Fruit fly (Drosophila melanogaster) whole organism, embryonic: ENCODE measurements around the gene Chchd2.
A peak's percentile ranks its signal among the peaks of the same experiment; 100 is the strongest.

ENCODE experiments used
- Aef1 ChIP-seq: fragments of 200-800 bp; sonication (Bioruptor generic); IDR thresholded peaks from 3 replicates; pipeline ENCODE4 v1.3.6; 2022; ENCODE audit warnings: missing biosample characterization, missing genetic modification characterization
- Atf-2 ChIP-seq: fragments of 200-800 bp; sonication (Bioruptor generic); optimal IDR thresholded peaks from 2 replicates; lab custom pipeline; 2016; ENCODE audit warnings: missing biosample characterization, missing genetic modification characterization
- B-H2 ChIP-seq: fragments of 200-800 bp; sonication (Bioruptor generic); optimal IDR thresholded peaks from 2 replicates; lab custom pipeline; 2018; ENCODE audit warnings: missing biosample characterization, mild to moderate bottlenecking, missing genetic modification characterization
- CG14860 ChIP-seq: fragments of 200-800 bp; sonication (Bioruptor generic); IDR thresholded peaks from 3 replicates; pipeline ENCODE4 v1.3.6; 2022; ENCODE audit warnings: missing biosample characterization, missing genetic modification characterization; ENCODE audit not compliant: partially characterized antibody
- CG15073 ChIP-seq: fragments of 200-800 bp; sonication (Bioruptor generic); optimal IDR thresholded peaks from 2 replicates; lab custom pipeline; 2016; ENCODE audit warnings: missing biosample characterization, missing genetic modification characterization
- CG15479 ChIP-seq: fragments of 200-800 bp; sonication (Bioruptor generic); optimal IDR thresholded peaks from 3 replicates; lab custom pipeline; 2019; ENCODE audit warnings: missing biosample characterization, mild to moderate bottlenecking, missing genetic modification characterization, moderate library complexity
- CG16813 ChIP-seq: fragments of 200-800 bp; sonication (Bioruptor generic); IDR thresholded peaks from 3 replicates; pipeline ENCODE4 v1.3.6; 2022; ENCODE audit warnings: missing biosample characterization, missing genetic modification characterization; ENCODE audit not compliant: partially characterized antibody
- CG17359 ChIP-seq: fragments of 200-800 bp; sonication (Bioruptor generic); optimal IDR thresholded peaks from 3 replicates; lab custom pipeline; 2018; ENCODE audit warnings: missing biosample characterization, mild to moderate bottlenecking, missing genetic modification characterization, moderate library complexity
- CG17802 ChIP-seq: fragments of 200-800 bp; sonication (Bioruptor generic); optimal IDR thresholded peaks from 2 replicates; lab custom pipeline; 2018; ENCODE audit warnings: missing biosample characterization, mild to moderate bottlenecking, missing genetic modification characterization, moderate library complexity
- CG18011 ChIP-seq: fragments of 200-800 bp; sonication (Bioruptor generic); optimal IDR thresholded peaks from 2 replicates; lab custom pipeline; 2017; ENCODE audit warnings: missing biosample characterization, missing genetic modification characterization, mild to moderate bottlenecking, moderate library complexity, missing genotype
- CG2120 ChIP-seq: fragments of 200-800 bp; sonication (Bioruptor generic); optimal IDR thresholded peaks from 3 replicates; lab custom pipeline; 2016; ENCODE audit warnings: missing biosample characterization, missing genetic modification characterization
- CG2129 ChIP-seq: fragments of 200-800 bp; sonication (Bioruptor generic); IDR thresholded peaks from 2 replicates; pipeline ENCODE4 v1.3.6; 2022; ENCODE audit warnings: missing biosample characterization, missing genetic modification characterization; ENCODE audit not compliant: partially characterized antibody
- CG2678 ChIP-seq: fragments of 200-800 bp; sonication (Bioruptor generic); optimal IDR thresholded peaks from 3 replicates; lab custom pipeline; 2019; ENCODE audit warnings: missing biosample characterization, mild to moderate bottlenecking, missing genetic modification characterization, moderate library complexity
- CG31365 ChIP-seq: fragments of 200-800 bp; sonication (Bioruptor generic); optimal IDR thresholded peaks from 2 replicates; lab custom pipeline; 2018; ENCODE audit warnings: missing biosample characterization, mild to moderate bottlenecking, missing genetic modification characterization
- CG34224 ChIP-seq: fragments of 200-800 bp; sonication (Bioruptor generic); IDR thresholded peaks from 3 replicates; pipeline ENCODE4 v1.3.6; 2022; ENCODE audit warnings: missing biosample characterization, missing genetic modification characterization; ENCODE audit not compliant: partially characterized antibody
- CG9817 ChIP-seq: fragments of 200-800 bp; sonication (Bioruptor generic); optimal IDR thresholded peaks from 2 replicates; lab custom pipeline; 2018; ENCODE audit warnings: missing biosample characterization, mild to moderate bottlenecking, missing genetic modification characterization, moderate library complexity
- HLH4C ChIP-seq: fragments of 200-800 bp; sonication (Bioruptor generic); IDR thresholded peaks from 3 replicates; pipeline ENCODE4 v1.3.6; 2022; ENCODE audit warnings: missing biosample characterization, missing genetic modification characterization; ENCODE audit not compliant: partially characterized antibody
- Hand ChIP-seq: fragments of 200-800 bp; sonication (Bioruptor generic); optimal IDR thresholded peaks from 2 replicates; lab custom pipeline; 2017; ENCODE audit warnings: mild to moderate bottlenecking, missing biosample characterization, missing genetic modification reagents, missing genetic modification characterization
- Jarid2 ChIP-seq: fragments of 200-800 bp; sonication (Bioruptor generic); optimal IDR thresholded peaks from 3 replicates; lab custom pipeline; 2017; ENCODE audit warnings: mild to moderate bottlenecking, missing biosample characterization, missing genetic modification reagents, missing genetic modification characterization
- Lhr ChIP-seq: fragments of 200-800 bp; sonication (Bioruptor generic); optimal IDR thresholded peaks from 3 replicates; lab custom pipeline; 2017; ENCODE audit warnings: mild to moderate bottlenecking, missing biosample characterization, missing genetic modification reagents, missing genetic modification characterization
- Lim3 ChIP-seq: fragments of 200-800 bp; sonication (Bioruptor generic); IDR thresholded peaks from 2 replicates; pipeline ENCODE4 v1.3.6; 2022; ENCODE audit warnings: missing biosample characterization, missing genetic modification characterization
- Scr ChIP-seq: fragments of 200-800 bp; sonication (Bioruptor generic); IDR thresholded peaks from 2 replicates; pipeline ENCODE4 v1.3.6; 2022; ENCODE audit warnings: missing biosample characterization, missing genetic modification characterization; ENCODE audit not compliant: partially characterized antibody
- Sry-δ ChIP-seq: fragments of 200-800 bp; sonication (Bioruptor generic); optimal IDR thresholded peaks from 2 replicates; lab custom pipeline; 2016; ENCODE audit warnings: missing biosample characterization, missing genetic modification characterization
- ac ChIP-seq: fragments of 200-800 bp; sonication (Bioruptor generic); optimal IDR thresholded peaks from 3 replicates; lab custom pipeline; 2017; ENCODE audit warnings: missing biosample characterization, mild to moderate bottlenecking, missing genetic modification characterization
- aop ChIP-seq: fragments of 200-800 bp; sonication (Bioruptor generic); IDR thresholded peaks from 2 replicates; pipeline ENCODE4 v1.3.6; 2022; ENCODE audit warnings: missing biosample characterization, missing genetic modification characterization
- ash1 ChIP-seq: fragments of 200-800 bp; sonication (Bioruptor generic); optimal IDR thresholded peaks from 2 replicates; lab custom pipeline; 2018; ENCODE audit warnings: missing biosample characterization, mild to moderate bottlenecking, missing genetic modification characterization
- ato ChIP-seq: fragments of 200-800 bp; sonication (Bioruptor generic); IDR thresholded peaks from 2 replicates; pipeline ENCODE4 v1.3.6; 2022; ENCODE audit warnings: missing biosample characterization, missing genetic modification characterization; ENCODE audit not compliant: partially characterized antibody
- bbx ChIP-seq: fragments of 200-800 bp; sonication (Bioruptor generic); IDR thresholded peaks from 2 replicates; pipeline ENCODE4 v1.3.6; 2022; ENCODE audit warnings: missing biosample characterization, missing genetic modification characterization; ENCODE audit not compliant: partially characterized antibody
- bigmax ChIP-seq: fragments of 200-800 bp; sonication (Bioruptor generic); optimal IDR thresholded peaks from 2 replicates; lab custom pipeline; 2018; ENCODE audit warnings: missing biosample characterization, mild to moderate bottlenecking, missing genetic modification characterization
- bsh ChIP-seq, 2 experiments: fragments of 200-800 bp; sonication (Bioruptor generic); optimal IDR thresholded peaks; 2 replicates each; lab custom pipeline; 2017 to 2018; ENCODE audit warnings: mild to moderate bottlenecking in 2 of 2, missing biosample characterization in 2 of 2, missing genetic modification characterization in 2 of 2, moderate library complexity in 1 of 2
- cad ChIP-seq: fragments of >200 bp; optimal IDR thresholded peaks from 2 replicates; lab custom pipeline; 2017; ENCODE audit warnings: missing biosample characterization, missing genetic modification characterization
- croc ChIP-seq: fragments of 200-800 bp; sonication (Bioruptor generic); conservative IDR thresholded peaks from 3 replicates; pipeline ENCODE4 v1.3.6; 2022; ENCODE audit warnings: missing biosample characterization, missing genetic modification characterization
- fd64A ChIP-seq: fragments of 200-800 bp; sonication (Bioruptor generic); optimal IDR thresholded peaks from 3 replicates; lab custom pipeline; 2018; ENCODE audit warnings: missing biosample characterization, mild to moderate bottlenecking, missing genetic modification characterization
- gce ChIP-seq: fragments of 200-800 bp; sonication (Bioruptor generic); IDR thresholded peaks from 3 replicates; pipeline ENCODE4 v1.3.6; 2022; ENCODE audit warnings: missing biosample characterization, missing genetic modification characterization
- ken ChIP-seq: fragments of 200-800 bp; sonication (Bioruptor generic); IDR thresholded peaks from 3 replicates; pipeline ENCODE4 v1.3.6; 2022; ENCODE audit warnings: missing biosample characterization, missing genetic modification characterization
- lab ChIP-seq: fragments of 200-800 bp; sonication (Bioruptor generic); optimal IDR thresholded peaks from 3 replicates; lab custom pipeline; 2017; ENCODE audit warnings: missing biosample characterization, missing genetic modification characterization, mild to moderate bottlenecking, moderate library complexity, missing genetic modification reagents
- luna ChIP-seq: fragments of 200-800 bp; sonication (Bioruptor generic); optimal IDR thresholded peaks from 2 replicates; lab custom pipeline; 2016; ENCODE audit warnings: missing biosample characterization, missing genetic modification characterization
- nerfin-2 ChIP-seq: fragments of 200-800 bp; sonication (Bioruptor generic); IDR thresholded peaks from 2 replicates; pipeline ENCODE4 v1.3.6; 2022; ENCODE audit warnings: missing biosample characterization, missing genetic modification characterization; ENCODE audit not compliant: partially characterized antibody
- p53 ChIP-seq: fragments of 200-800 bp; sonication (Bioruptor generic); optimal IDR thresholded peaks from 2 replicates; lab custom pipeline; 2016; ENCODE audit warnings: missing biosample characterization, missing genetic modification characterization
- pb ChIP-seq: fragments of 200-800 bp; sonication (Bioruptor generic); optimal IDR thresholded peaks from 3 replicates; lab custom pipeline; 2016; ENCODE audit warnings: missing biosample characterization, missing genetic modification characterization
- seq ChIP-seq: fragments of 200-800 bp; sonication (Bioruptor generic); IDR thresholded peaks from 2 replicates; pipeline ENCODE4 v1.3.6; 2022; ENCODE audit warnings: missing biosample characterization, missing genetic modification characterization
- slou ChIP-seq: fragments of 200-800 bp; sonication (Bioruptor generic); optimal IDR thresholded peaks from 3 replicates; lab custom pipeline; 2016; ENCODE audit warnings: missing biosample characterization, missing genetic modification characterization
- tna ChIP-seq: fragments of 200-800 bp; sonication (Bioruptor generic); IDR thresholded peaks from 2 replicates; pipeline ENCODE4 v1.3.6; 2022; ENCODE audit warnings: missing biosample characterization, missing genetic modification characterization; ENCODE audit not compliant: partially characterized antibody
- toy ChIP-seq: fragments of 200-800 bp; sonication (Bioruptor generic); IDR thresholded peaks from 2 replicates; pipeline ENCODE4 v1.3.6; 2022; ENCODE audit warnings: missing biosample characterization, missing genetic modification characterization
- trem ChIP-seq: fragments of 200-800 bp; optimal IDR thresholded peaks from 3 replicates; lab custom pipeline; 2019; ENCODE audit warnings: missing biosample characterization, mild to moderate bottlenecking, missing genetic modification characterization, moderate library complexity
- ttk ChIP-seq: fragments of 200-800 bp; sonication (Bioruptor generic); IDR thresholded peaks from 2 replicates; pipeline ENCODE4 v2.1.2; 2022; ENCODE audit warnings: missing biosample characterization, missing genetic modification characterization
- unc-4 ChIP-seq: fragments of 200-800 bp; sonication (Bioruptor generic); IDR thresholded peaks from 2 replicates; pipeline ENCODE4 v1.3.6; 2022; ENCODE audit warnings: missing biosample characterization, missing genetic modification characterization; ENCODE audit not compliant: partially characterized antibody
- vnd ChIP-seq: fragments of 200-800 bp; sonication (Bioruptor generic); IDR thresholded peaks from 3 replicates; pipeline ENCODE4 v1.3.6; 2022; ENCODE audit warnings: missing biosample characterization, missing genetic modification characterization; ENCODE audit not compliant: partially characterized antibody
- vvl ChIP-seq: fragments of 200-800 bp; sonication (Bioruptor generic); IDR thresholded peaks from 2 replicates; pipeline ENCODE4 v1.3.6; 2022; ENCODE audit warnings: missing biosample characterization, missing genetic modification characterization

Chchd2 gene

dm6 chrX:17167304-17167703 is 18.5 kb downstream of the Chchd2 start:
- TF ChIP-seq CG14860 (GFP tag; lab: Robert Waterston, UW): peak; percentile 54; the same call in 2 of the 3 replicates
- no peak for TF ChIP-seq CG15073 (GFP tag; lab: Kevin White, UChicago)
- no peak for TF ChIP-seq bigmax (GFP tag; lab: Kevin White, UChicago)
- peak; percentile 50; the same call in 1 of the 2 replicates for TF ChIP-seq bbx
- peak; percentile 29; the same call in 1 of the 3 replicates for TF ChIP-seq CG16813 (GFP tag; lab: Robert Waterston, UW)
- TF ChIP-seq CG2129 (GFP tag; lab: Robert Waterston, UW): no peak
- no peak for TF ChIP-seq ac (GFP tag; lab: Kevin White, UChicago)
- no peak for TF ChIP-seq Hand (GFP tag; lab: Kevin White, UChicago)
- TF ChIP-seq Lhr (GFP tag; lab: Kevin White, UChicago): no peak
- no peak for TF ChIP-seq CG15479 (GFP tag; lab: Kevin White, UChicago)
- no peak for TF ChIP-seq trem
- no peak for TF ChIP-seq Aef1 (GFP tag; lab: Robert Waterston, UW)
- peak; percentile 37; the same call in 1 of the 2 replicates for TF ChIP-seq nerfin-2 (GFP tag; lab: Robert Waterston, UW)
- TF ChIP-seq CG31365 (tag; lab: Kevin White, UChicago): no peak
- TF ChIP-seq Scr (GFP tag; lab: Robert Waterston, UW): 0 out of 2 replicates have a peak, but pooled peaks have one; percentile 15
- TF ChIP-seq vnd (GFP tag; lab: Robert Waterston, UW): 0 out of 3 replicates have a peak, but pooled peaks have one; percentile 17
- peak; percentile 65 for TF ChIP-seq HLH4C (GFP tag; lab: Robert Waterston, UW)
- TF ChIP-seq tna: peak; percentile 51; the same call in 1 of the 2 replicates
- TF ChIP-seq CG18011: no peak
- no peak for TF ChIP-seq Jarid2
- TF ChIP-seq ash1 (GFP tag; lab: Kevin White, UChicago): no peak
- TF ChIP-seq ttk: no peak
- no peak for TF ChIP-seq CG2120 (GFP tag; lab: Kevin White, UChicago)
- TF ChIP-seq lab (GFP tag; lab: Kevin White, UChicago): no peak
- TF ChIP-seq p53 (GFP tag; lab: Kevin White, UChicago): no peak
- no peak for TF ChIP-seq CG17802 (tag; lab: Kevin White, UChicago)
- TF ChIP-seq CG2678 (tag; lab: Kevin White, UChicago): no peak
- 0 out of 2 replicates have a peak, but pooled peaks have one; percentile 10 for TF ChIP-seq ato
- no peak for TF ChIP-seq Atf-2
- TF ChIP-seq croc (GFP tag; lab: Robert Waterston, UW): no peak

- no peak for TF ChIP-seq luna (GFP tag; lab: Kevin White, UChicago)
- no peak for TF ChIP-seq pb (GFP tag; lab: Kevin White, UChicago)
- no peak for TF ChIP-seq unc-4 (GFP tag; lab: Robert Waterston, UW)
- peak; percentile 60 for TF ChIP-seq CG9817
- TF ChIP-seq toy (GFP tag; lab: Robert Waterston, UW): no peak
- TF ChIP-seq slou (GFP tag; lab: Kevin White, UChicago): no peak
- TF ChIP-seq gce: no peak
- TF ChIP-seq seq (GFP tag; lab: Robert Waterston, UW): peak; percentile 50; the same call in 1 of the 2 replicates
- no peak for TF ChIP-seq B-H2 (GFP tag; lab: Kevin White, UChicago)
- no peak for TF ChIP-seq CG34224 (GFP tag; lab: Robert Waterston, UW)
- TF ChIP-seq vvl (GFP tag; lab: Robert Waterston, UW): peak; percentile 58; the same call in 1 of the 2 replicates
- TF ChIP-seq fd64A (GFP tag; lab: Kevin White, UChicago): no peak
- no peak for TF ChIP-seq ac (GFP tag; lab: Kevin White, UChicago)
- TF ChIP-seq tna: no peak
- no peak for TF ChIP-seq cad (GFP tag; lab: Kevin White, UChicago)
- no peak for TF ChIP-seq Lim3
- TF ChIP-seq CG17359 (tag; lab: Kevin White, UChicago): peak; percentile 23
- no peak for TF ChIP-seq ken
- TF ChIP-seq Sry-δ (GFP tag; lab: Kevin White, UChicago): no peak
- TF ChIP-seq aop (GFP tag; lab: Robert Waterston, UW): no peak
- TF ChIP-seq bsh (GFP tag; optimal IDR thresholded peaks at IDR 0.05; lab: Kevin White, UChicago): peak in 1 of 2 experiments; percentile 66
These were observed 21.7 kb downstream of the Chchd2 start for dm6 chrX:17170484-17170944.
